Fruit fly (Drosophila melanogaster) whole organism, embryonic: Measurements from ENCODE around the gene CG32845.

Experiments used
- Atf-2 ChIP-seq: fragments of 200-800 bp; sonication (Bioruptor generic); optimal IDR thresholded peaks from 2 replicates; lab custom pipeline; 2016; ENCODE audit warnings: missing biosample characterization, missing genetic modification characterization
- CG12104 ChIP-seq: fragments of 200-800 bp; sonication (Bioruptor generic); optimal IDR thresholded peaks from 3 replicates; lab custom pipeline; 2016; ENCODE audit warnings: missing biosample characterization, missing genetic modification characterization
- CG32772 ChIP-seq: fragments of 200-800 bp; sonication (Bioruptor generic); IDR thresholded peaks from 2 replicates; pipeline ENCODE4 v1.3.6; 2022; ENCODE audit warnings: missing biosample characterization, missing genetic modification characterization
- GATAe ChIP-seq: fragments of 200-800 bp; sonication (Bioruptor generic); conservative IDR thresholded peaks from 2 replicates; pipeline ENCODE4 v1.3.6; 2022; ENCODE audit warnings: missing biosample characterization, missing genetic modification characterization
- Hr78 ChIP-seq, 2 experiments: fragments of 200-800 bp in 1 of 2; fragments of >200 bp in 1 of 2; sonication (Bioruptor generic) in 1 of 2; optimal IDR thresholded peaks; 2 replicates each; lab custom pipeline; 2017 to 2019; ENCODE audit warnings: missing biosample characterization in 2 of 2, missing genetic modification characterization in 2 of 2, mild to moderate bottlenecking in 1 of 2, moderate library complexity in 1 of 2
- Meics ChIP-seq: fragments of 200-800 bp; sonication (Bioruptor generic); optimal IDR thresholded peaks from 2 replicates; lab custom pipeline; 2017; ENCODE audit warnings: missing biosample characterization, mild to moderate bottlenecking, missing genetic modification characterization
- danr ChIP-seq: fragments of 200-800 bp; sonication (Bioruptor generic); IDR thresholded peaks from 2 replicates; pipeline ENCODE4 v1.3.6; 2022; ENCODE audit warnings: missing biosample characterization, missing genetic modification characterization
- oc ChIP-seq: fragments of 200-800 bp; sonication (Bioruptor generic); optimal IDR thresholded peaks from 2 replicates; lab custom pipeline; 2018; ENCODE audit warnings: missing biosample characterization, mild to moderate bottlenecking, missing genetic modification characterization, moderate library complexity
- psq ChIP-seq: fragments of 200-800 bp; sonication (Bioruptor generic); optimal IDR thresholded peaks from 2 replicates; lab custom pipeline; 2017; ENCODE audit warnings: missing biosample characterization, missing genetic modification characterization

- no peak for TF ChIP-seq CG32772
- no peak for TF ChIP-seq CG12104 (GFP tag; lab: Kevin White, UChicago)
- no peak for TF ChIP-seq psq
- no peak for TF ChIP-seq oc (tag; lab: Kevin White, UChicago)
- TF ChIP-seq Hr78 (GFP tag; optimal IDR thresholded peaks at IDR 0.05; lab: Kevin White, UChicago): no peak
- TF ChIP-seq Meics (GFP tag; lab: Kevin White, UChicago): no peak
- no peak for TF ChIP-seq GATAe
- no peak for TF ChIP-seq Atf-2 (GFP tag; lab: Kevin White, UChicago)
- no peak for TF ChIP-seq danr (GFP tag; lab: Robert Waterston, UW)
Observed at dm6 chr3L:276736-277487, 3.7 kb upstream of the CG32845 start, which contains the start of gene RhoGEF3.
